Worm (Caenorhabditis elegans) whole organism, L2 larva: Measurements from ENCODE around the gene srz-60.

Experiments used
- fos-1 ChIP-seq: fragments of 150-350 bp; optimal IDR thresholded peaks from 2 replicates; lab custom pipeline; 2014; ENCODE audit warnings: missing biosample characterization, missing genetic modification characterization
- nhr-11 ChIP-seq: fragments of 150-350 bp; optimal IDR thresholded peaks from 2 replicates; lab custom pipeline; 2014; ENCODE audit warnings: missing biosample characterization, missing genetic modification characterization
- ztf-11 ChIP-seq: sonication (generic microtip); optimal IDR thresholded peaks from 2 replicates; lab custom pipeline; 2017; ENCODE audit warnings: missing biosample characterization, missing genetic modification characterization

ce11 chrIV:3469742-3470141 is 41.0 kb downstream of the srz-60 start, which contains the start of gene F58E2.2:
- TF ChIP-seq nhr-11 (tag; lab: Kevin White, UChicago) (no peak), fos-1 (tag; lab: Kevin White, UChicago) (no peak), ztf-11 (no peak)
